Fruit fly (Drosophila melanogaster) whole organism, pupa: ENCODE data around the gene CG15478.

Source experiments
- CG17806 ChIP-seq: fragments of 200-800 bp; sonication (Bioruptor generic); optimal IDR thresholded peaks from 2 replicates; lab custom pipeline; 2018; ENCODE audit warnings: missing biosample characterization, mild to moderate bottlenecking, missing genetic modification characterization, moderate library complexity
- CG8159 ChIP-seq: fragments of 200-800 bp; sonication (Bioruptor generic); optimal IDR thresholded peaks from 3 replicates; lab custom pipeline; 2018; ENCODE audit warnings: missing biosample characterization, mild to moderate bottlenecking, missing genetic modification characterization, moderate library complexity
- EcR ChIP-seq: fragments of 200-800 bp; sonication (Bioruptor generic); optimal IDR thresholded peaks from 3 replicates; lab custom pipeline; 2019; ENCODE audit warnings: missing biosample characterization, missing genetic modification characterization, mild to moderate bottlenecking, moderate library complexity, missing genetic modification reagents
- Snoo ChIP-seq: fragments of 200-800 bp; sonication (Bioruptor generic); optimal IDR thresholded peaks from 3 replicates; lab custom pipeline; 2017; ENCODE audit warnings: missing biosample characterization, mild to moderate bottlenecking, missing genetic modification characterization, inconsistent platforms

dm6 chrX:7691947-7692739 is 25.6 kb downstream of the CG15478 start:
- TF ChIP-seq CG8159 (tag; lab: Kevin White, UChicago): peak; percentile 90
- TF ChIP-seq Snoo: peak; percentile 83
- peak; percentile 1 for TF ChIP-seq EcR (GFP tag; lab: Kevin White, UChicago)
- peak; percentile 82 for TF ChIP-seq CG17806
